Worm (Caenorhabditis elegans): ENCODE measurements around the gene sid-3.

sid-3 gene

DNA sequence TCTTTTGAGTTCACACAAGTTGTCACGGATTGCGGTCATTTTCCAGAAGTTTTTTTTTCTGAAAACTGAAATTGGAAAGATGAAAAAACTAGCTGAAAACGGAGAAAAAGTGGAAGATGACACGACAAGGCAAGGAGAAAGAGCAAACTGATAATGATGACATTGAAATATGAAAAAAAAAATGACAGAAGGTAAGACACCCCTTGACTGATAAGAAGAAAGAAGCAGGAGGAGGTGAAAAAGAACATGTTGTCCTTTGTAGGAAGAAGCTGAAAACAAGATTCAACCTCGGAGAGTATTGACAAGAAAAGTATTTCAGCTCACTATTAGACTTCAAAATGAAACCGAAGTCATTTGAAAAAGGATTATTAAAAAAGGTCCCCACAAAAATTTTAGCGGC is 8.9 kb downstream of the sid-3 start, which contains the start of gene B0302.5:
Gene B0302.5, minus strand, starts transcription at position 58 of the 400 bp plus-strand sequence.
- TF ChIP-seq unc-62 (GFP tag; optimal IDR thresholded peaks at IDR 0.05) = no peak

DNA sequence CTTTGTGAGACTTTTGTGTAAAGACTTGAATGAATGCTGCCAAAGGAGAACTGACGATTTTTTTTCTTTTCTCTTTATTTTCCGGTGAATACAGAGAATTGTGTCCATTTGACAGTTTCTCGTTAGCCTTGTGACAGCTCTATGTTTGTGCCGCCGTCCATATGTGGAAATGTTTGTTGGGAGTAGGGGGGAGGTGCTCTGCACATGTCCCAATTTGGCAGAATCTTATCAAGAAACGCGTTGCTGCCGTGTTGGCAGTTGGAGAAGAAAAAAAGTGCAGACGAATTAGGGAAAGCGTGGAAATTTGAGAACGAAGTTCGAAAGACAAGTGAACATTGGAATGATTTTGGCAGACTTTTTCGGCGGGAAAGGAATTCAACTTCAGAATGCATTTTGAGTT is 11.6 kb downstream of the sid-3 start:
- TF ChIP-seq unc-62 (GFP tag; optimal IDR thresholded peaks at IDR 0.05) = no peak

DNA sequence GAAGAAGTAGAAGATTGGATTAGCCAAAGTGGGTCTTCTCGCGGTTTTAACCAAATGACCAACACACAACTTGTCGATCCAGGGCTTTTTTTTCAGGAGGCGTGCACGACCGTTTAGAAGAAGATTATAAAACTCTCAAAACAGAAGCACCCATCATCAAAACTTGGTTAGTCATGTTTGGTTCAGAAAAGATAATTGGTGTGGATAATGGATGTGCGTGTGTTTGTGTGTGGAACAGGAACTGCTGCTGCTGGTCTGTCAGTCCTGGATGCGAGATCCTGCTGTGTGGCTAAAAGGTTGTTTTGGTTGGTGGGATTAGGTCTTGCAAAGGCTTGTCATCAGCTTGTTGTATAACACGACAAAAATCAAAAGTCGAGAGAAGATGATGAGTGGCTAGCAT is 17.2 kb downstream of the sid-3 start:
- TF ChIP-seq unc-62 (GFP tag; optimal IDR thresholded peaks at IDR 0.05) = no peak

DNA sequence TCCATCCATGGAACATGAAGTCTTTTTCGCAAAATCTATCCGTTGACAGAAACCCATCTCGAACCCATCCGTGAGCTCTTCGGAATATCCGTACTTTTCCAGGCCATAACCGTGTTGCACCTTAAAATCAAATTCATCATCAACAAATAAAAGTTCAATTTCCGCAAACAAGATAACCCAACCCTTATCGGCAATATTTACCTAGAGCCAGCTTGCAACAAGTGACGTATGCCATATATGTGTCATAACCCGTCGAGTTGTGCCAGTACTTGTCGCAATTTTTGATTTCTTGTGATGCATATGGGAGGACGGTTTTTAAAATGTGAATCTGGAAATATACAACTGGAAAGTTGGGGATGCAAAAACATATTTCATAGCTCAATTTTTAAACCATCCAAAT is 19.7 kb downstream of the sid-3 start:
- no peak for TF ChIP-seq unc-62 (GFP tag; optimal IDR thresholded peaks at IDR 0.05)

DNA sequence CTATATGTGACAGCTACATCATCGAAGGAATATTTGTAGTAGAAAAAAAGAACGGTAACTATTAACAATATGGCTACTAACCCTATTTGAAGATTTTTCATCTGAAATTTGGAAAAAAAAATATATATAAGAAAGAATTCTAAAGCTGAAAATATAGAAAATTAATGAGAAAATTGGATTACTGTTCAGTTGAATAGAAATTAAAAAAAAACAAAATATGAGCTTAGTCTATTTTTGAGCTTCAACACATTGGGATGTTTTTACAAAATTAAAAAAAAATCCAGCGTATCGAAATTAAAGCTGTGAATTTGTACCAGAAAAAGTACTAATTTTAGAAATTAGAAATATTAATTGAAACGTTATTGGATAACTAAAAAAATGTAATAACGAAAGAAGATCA is 23.1 kb downstream of the sid-3 start, which contains the start of gene T08G2.2:
Gene T08G2.2, minus strand, starts transcription at position 101 of the 400 bp plus-strand sequence.
- TF ChIP-seq unc-62 (GFP tag; optimal IDR thresholded peaks at IDR 0.05) = no peak

DNA sequence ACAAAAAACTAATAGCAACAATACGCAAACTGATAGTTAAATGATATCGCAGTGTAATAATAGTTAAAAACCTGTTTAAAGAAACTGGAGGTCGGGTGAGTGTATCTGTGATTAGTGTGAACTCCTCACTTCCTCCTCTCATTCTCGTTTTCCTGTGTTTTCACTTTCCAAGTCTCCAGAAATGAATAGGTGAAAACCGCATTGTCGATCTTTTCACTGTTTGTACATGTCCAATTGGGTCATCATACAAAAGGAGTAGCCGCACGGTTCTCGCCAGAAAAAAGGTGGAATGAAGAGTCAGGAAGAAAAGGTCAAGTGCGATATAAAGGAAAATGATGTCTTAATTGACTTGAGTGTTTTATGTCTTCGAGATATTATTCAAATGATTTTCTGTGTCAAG is 25.3 kb downstream of the sid-3 start:
- no peak for TF ChIP-seq unc-62 (GFP tag; optimal IDR thresholded peaks at IDR 0.05)

DNA sequence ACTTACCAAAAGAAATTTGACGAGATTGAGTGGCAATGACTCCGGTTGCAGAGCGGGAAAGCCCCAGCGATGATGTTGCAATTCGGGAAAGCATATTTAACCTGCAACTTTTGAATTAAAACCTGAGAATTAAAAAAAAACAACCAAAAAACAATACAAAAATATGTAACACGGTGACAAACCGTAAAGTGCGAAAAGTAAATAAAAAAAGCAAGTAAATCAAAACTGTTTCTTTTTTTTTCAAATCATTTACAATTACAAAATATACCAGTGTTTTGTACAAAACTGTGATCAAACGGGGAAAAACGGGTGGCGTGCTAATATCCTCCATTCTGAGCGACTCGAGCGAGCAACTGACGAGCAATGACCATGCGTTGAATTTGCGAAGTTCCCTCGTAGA is 28.6 kb downstream of the sid-3 start, which contains the start of gene acdh-10:
Gene acdh-10, minus strand, starts transcription at position 101 of the 400 bp plus-strand sequence.
- no peak for TF ChIP-seq unc-62 (GFP tag; optimal IDR thresholded peaks at IDR 0.05)

DNA sequence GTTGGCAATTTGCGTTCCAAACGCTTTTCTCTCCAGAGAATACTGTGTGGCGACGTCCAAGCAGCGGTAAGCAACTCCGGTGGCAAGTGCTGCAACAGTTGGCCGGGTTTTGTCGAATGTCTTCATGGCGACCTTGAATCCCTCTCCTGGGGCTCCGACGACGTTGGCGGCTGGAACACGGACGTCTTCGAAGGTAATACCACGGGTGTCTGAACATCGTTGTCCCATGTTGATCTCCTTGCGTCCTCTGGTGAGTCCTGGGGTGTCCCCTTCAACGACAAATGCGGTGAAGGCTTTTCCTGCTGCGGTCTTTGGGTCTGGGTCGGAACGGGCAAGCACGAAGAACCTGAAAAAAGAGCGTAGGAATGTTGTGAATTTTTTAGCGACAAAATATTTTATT is 29.6 kb downstream of the sid-3 start:
- TF ChIP-seq unc-62 (GFP tag; optimal IDR thresholded peaks at IDR 0.05) = no peak

DNA sequence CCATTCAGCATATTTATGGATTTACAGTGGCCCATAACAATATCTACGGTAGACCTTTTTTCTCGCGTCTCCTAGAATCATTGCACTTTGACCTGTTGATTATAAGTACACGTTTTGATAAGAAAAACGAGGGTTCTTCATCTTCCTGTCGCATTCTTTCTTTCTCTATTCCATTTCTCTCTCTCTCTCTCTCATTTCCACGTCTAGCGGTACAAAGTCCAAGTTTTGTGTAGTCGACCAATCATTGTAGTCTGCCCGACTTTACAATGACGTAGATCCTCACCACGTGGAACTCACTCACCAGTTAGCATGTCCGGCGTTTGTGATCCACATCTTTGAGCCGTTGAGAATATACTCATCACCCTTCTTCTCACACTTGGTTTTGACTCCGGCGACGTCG is 30.0 kb downstream of the sid-3 start:
- no peak for TF ChIP-seq unc-62 (GFP tag; optimal IDR thresholded peaks at IDR 0.05)

DNA sequence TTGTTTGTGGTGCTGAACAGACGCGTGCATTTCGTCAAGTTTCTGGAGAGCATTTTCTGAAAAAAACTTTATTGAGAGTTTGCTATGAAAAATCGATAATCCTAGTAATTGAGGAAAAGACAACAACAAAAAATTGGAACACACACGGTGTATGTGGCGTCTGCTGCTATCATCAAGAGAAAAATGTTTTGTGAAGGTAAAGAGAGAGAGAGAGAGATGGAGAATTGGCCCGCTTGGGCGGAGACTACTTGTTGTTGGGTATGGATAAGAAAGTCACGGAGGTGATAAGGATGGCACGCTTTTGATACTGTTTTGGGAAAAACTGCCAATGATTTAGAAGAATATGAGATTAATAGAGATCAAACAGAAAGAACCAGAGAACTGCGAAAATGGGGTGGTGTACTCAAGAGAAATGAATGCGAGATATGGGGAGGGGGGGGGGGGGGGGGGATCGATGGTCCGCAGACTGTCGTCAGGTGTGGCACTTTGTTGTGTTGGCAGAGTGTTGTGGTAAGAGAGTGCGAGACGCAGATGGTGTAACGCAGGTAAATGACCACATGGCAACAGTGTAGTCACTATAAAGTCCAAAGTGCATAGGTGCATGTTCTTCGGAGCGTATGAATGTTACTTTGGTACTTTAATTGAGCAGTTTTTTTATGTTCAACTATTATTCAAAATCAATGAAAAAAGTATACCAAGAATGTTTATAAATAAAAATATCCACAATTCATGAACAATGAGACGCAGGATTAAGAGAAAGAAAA is 31.1 kb downstream of the sid-3 start, which contains the start of gene acdh-7:
Gene acdh-7, minus strand, starts transcription at position 56 of the 764 bp plus-strand sequence.
- TF ChIP-seq unc-62 (GFP tag; optimal IDR thresholded peaks at IDR 0.05) = no peak

DNA sequence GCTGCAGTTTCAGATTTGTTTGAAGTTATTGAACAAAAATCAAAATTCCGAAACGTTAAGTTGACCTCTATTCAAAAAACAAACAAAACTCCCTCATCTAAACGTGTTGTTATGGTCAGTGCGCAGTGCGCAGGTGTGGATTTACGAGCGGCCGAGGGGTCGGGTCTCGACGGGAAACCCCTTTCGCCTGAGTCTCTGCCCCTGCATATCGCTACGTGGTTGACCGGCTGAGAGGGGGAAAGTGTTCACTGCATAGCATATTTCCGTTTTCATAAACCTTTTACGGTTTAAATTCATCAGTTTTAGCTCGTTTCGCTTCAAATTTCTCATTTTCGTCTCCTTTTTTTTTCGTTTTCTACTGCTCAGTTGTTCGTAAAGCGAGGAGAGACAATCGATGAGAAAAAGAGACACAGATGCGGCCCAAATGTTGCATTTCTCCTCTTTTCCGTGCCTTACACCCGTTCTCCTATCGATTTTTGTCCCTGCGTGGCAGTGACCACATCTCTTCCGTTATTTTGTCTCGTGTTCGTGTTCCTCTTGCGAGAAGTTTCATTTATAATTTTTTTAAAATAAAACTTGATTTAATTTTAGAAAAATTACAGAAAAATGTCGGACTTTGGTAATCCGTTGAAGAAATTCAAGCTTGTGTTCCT is 35.8 kb downstream of the sid-3 start, which contains the start of gene rab-6.2:
Gene rab-6.2, plus strand, starts transcription at position 603 of the 653 bp plus-strand sequence.
- TF ChIP-seq unc-62 (GFP tag; optimal IDR thresholded peaks at IDR 0.05) = no peak

DNA sequence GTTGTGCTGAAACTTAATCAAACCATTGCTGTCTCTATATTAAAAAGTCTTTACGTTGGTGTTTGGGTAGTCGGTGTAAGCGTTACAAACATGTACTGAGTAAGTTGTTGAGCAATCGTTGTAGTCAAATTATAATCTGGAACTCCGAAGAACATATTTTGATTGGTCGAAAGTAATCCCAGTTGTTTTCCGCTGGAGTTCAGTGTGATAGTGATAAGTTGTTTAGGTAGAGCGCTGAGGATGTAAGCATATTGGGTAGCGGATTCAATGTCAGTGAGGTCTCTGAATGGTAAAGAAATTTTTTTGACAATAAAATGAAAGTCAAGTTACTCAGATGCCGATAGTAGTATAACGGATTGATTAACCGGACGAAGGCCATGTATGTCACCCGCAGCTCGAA is 41.2 kb downstream of the sid-3 start:
- no peak for TF ChIP-seq unc-62 (GFP tag; optimal IDR thresholded peaks at IDR 0.05)

DNA sequence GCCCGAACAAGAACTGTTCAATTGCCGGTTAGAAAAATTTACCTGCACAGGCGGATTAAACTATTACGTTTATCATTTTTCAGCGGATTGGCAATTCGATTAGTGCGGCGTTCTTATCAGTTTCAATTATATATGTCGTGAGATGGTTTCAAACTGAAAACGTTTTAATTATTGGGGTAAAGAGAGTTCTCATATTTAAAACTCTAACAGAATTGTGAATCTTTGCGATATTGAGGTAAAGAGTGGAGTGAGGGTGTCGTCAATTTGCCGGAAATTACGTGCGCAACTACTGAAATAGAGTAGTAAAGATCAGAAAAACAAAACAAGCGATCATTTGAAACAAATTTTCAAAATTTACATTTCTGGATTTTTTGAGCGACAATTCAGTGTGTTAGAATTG is 43.9 kb downstream of the sid-3 start, which contains the start of gene T25G12.6:
Gene T25G12.6, minus strand, starts transcription at position 101 of the 400 bp plus-strand sequence.
- TF ChIP-seq unc-62 (GFP tag; optimal IDR thresholded peaks at IDR 0.05) = no peak

DNA sequence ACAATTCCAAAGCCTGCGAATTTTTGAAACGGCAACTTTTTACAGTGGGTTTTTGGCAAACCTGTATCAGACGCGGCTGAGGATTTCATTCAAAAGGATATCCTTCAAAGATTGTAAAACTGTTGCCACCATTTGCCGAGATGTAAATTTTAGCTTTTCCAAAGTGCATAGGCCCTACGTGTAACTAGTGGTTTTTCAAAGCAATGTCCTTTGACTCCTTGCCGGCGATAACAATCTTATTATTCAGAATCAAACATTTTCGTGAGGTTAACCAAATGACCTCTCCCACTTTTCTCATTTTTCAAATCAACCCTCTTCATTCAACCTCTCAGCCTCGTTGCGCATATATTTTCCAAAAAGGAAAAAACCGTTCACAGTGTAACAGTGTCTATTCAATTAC is 45.2 kb downstream of the sid-3 start, which contains the start of gene T25G12.3:
Gene T25G12.3, plus strand, starts transcription at position 301 of the 400 bp plus-strand sequence.
- no peak for TF ChIP-seq unc-62 (GFP tag; optimal IDR thresholded peaks at IDR 0.05)

DNA sequence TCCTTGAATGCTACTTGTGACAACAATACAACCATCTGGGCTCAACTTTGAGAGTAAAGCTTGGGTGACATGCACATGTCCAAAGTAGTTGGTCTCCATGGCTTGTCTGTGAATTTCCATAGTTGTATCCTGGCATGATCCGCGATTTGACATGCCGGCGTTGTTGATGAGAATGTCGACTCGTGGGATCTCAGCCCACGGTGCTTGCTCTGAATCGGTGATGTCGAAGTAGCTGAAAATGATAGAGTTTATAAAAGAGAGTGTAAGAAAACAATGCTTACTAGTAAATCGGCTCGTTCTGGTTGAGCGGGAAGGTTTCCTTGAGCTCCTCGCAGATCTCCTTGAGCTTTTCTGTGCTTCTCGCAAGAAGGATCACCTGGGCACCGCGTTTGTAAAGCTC is 48.8 kb downstream of the sid-3 start:
- no peak for TF ChIP-seq unc-62 (GFP tag; optimal IDR thresholded peaks at IDR 0.05)

DNA sequence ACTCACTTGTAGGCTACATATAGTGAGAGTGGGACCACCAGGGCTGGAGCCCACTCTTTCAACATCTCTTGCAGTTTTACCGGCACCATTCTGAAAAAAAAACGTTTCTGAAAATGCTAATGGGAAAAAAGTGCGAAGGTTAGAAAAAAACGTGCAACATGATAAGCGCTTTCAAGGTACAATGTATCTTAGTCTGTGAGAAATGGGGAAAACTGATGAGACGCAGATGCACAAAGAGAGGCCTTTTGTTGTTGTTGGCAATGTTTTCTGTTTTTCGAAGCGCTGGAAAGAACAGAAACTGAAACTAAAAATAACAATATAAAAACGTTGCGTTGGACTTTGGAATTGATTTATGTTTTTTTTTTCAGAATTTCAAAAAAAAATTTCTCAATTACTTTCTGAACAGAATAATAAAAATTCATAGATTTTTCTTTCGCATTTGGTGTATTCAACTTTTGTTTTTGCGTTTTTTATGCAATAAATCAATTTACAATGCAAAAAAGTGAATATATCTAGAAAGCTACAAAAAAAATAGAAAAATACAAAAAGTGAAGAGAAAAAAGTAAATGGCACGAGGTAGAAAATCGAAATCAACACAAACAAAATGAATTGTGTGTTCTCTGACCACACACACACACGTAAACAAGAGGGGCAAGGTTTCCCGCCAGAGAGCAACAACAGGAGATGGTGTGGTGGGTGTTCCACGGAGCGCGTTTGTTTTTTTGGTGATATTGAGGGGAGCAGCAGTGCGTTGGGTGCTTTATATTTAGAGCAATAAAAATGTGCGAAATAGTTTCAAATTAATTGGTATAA is 49.8 kb downstream of the sid-3 start, which contains the start of gene dhs-30:
Gene dhs-30, minus strand, starts transcription at position 90 of the 813 bp plus-strand sequence.
- no peak for TF ChIP-seq unc-62 (GFP tag; optimal IDR thresholded peaks at IDR 0.05)

Data from whole organism, dauer.